Fruit fly (Drosophila melanogaster): ENCODE data around the gene Pex19.

Gene Pex19

dm6 chr2L:12096396-12096813 is 4.8 kb downstream of the Pex19 start, which contains the start of the genes CG6712 and Mt2 (continued):
- TF ChIP-seq CG12155 (GFP tag; optimal IDR thresholded peaks at IDR 0.05) (no peak), zfh2 (GFP tag; optimal IDR thresholded peaks at IDR 0.05) (no peak), h (optimal IDR thresholded peaks at IDR 0.05) (no peak), tup (GFP tag; optimal IDR thresholded peaks at IDR 0.05) (no peak), CG4404 (GFP tag; IDR thresholded peaks at IDR 0.05) (no peak), CTCF (GFP tag; optimal IDR thresholded peaks at IDR 0.05) (no peak), dan (GFP tag; IDR thresholded peaks at IDR 0.05) (no peak), wor (GFP tag; IDR thresholded peaks at IDR 0.05) (no peak), CG10274 (GFP tag; optimal IDR thresholded peaks at IDR 0.05) (no peak), Dek (tag; optimal IDR thresholded peaks at IDR 0.05) (no peak), CG34376 (GFP tag; optimal IDR thresholded peaks at IDR 0.05) (no peak), CG30431 (GFP tag; optimal IDR thresholded peaks at IDR 0.05) (no peak), Bteb2 (GFP tag; optimal IDR thresholded peaks at IDR 0.05) (no peak), CG8765 (GFP tag; IDR thresholded peaks at IDR 0.05) (no peak), crc (GFP tag; optimal IDR thresholded peaks at IDR 0.05) (no peak), Myb (GFP tag; optimal IDR thresholded peaks at IDR 0.05) (peak; percentile 4), zf30C (GFP tag; optimal IDR thresholded peaks at IDR 0.05) (no peak), slp2 (GFP tag; optimal IDR thresholded peaks at IDR 0.05) (no peak), bab2 (GFP tag; optimal IDR thresholded peaks at IDR 0.05) (no peak), br (optimal IDR thresholded peaks at IDR 0.05) (no peak), CG32772 (GFP tag; IDR thresholded peaks at IDR 0.05) (no peak), Jarid2 (GFP tag; optimal IDR thresholded peaks at IDR 0.05) (no peak), B-H1 (GFP tag; IDR thresholded peaks at IDR 0.05) (no peak), cg (GFP tag; optimal IDR thresholded peaks at IDR 0.05) (no peak), croc (GFP tag; conservative IDR thresholded peaks at IDR 0.05) (no peak), ken (GFP tag; IDR thresholded peaks at IDR 0.05) (no peak), gcm2 (GFP tag; optimal IDR thresholded peaks at IDR 0.05) (no peak), nerfin-2 (GFP tag; IDR thresholded peaks at IDR 0.05; ENCODE audit: partially characterized antibody) (no peak), cwo (GFP tag; optimal IDR thresholded peaks at IDR 0.05) (peak; percentile 93), Fer2 (tag; optimal IDR thresholded peaks at IDR 0.05) (no peak), Lim3 (GFP tag; IDR thresholded peaks at IDR 0.05) (no peak), Ssrp (tag; optimal IDR thresholded peaks at IDR 0.05) (no peak), Doc2 (GFP tag; IDR thresholded peaks at IDR 0.05) (no peak), dati (GFP tag; IDR thresholded peaks at IDR 0.05) (no peak), sr (GFP tag; IDR thresholded peaks at IDR 0.05) (no peak), HmgZ (tag; optimal IDR thresholded peaks at IDR 0.05) (no peak), sqz (GFP tag; optimal IDR thresholded peaks at IDR 0.05) (no peak), hth (optimal IDR thresholded peaks at IDR 0.05) (no peak), CG15514 (GFP tag; optimal IDR thresholded peaks at IDR 0.05) (peak; percentile 8), CG2712 (tag; optimal IDR thresholded peaks at IDR 0.05) (no peak), luna (GFP tag; optimal IDR thresholded peaks at IDR 0.05) (no peak), TFAM (GFP tag; optimal IDR thresholded peaks at IDR 0.05) (no peak), ind (GFP tag; optimal IDR thresholded peaks at IDR 0.05) (no peak), bbx (GFP tag; IDR thresholded peaks at IDR 0.05; ENCODE audit: partially characterized antibody) (no peak), lbe (GFP tag; optimal IDR thresholded peaks at IDR 0.05) (no peak), sug (tag; optimal IDR thresholded peaks at IDR 0.05) (peak; percentile 25), Aef1 (GFP tag; IDR thresholded peaks at IDR 0.05) (no peak), CG34224 (GFP tag; IDR thresholded peaks at IDR 0.05; ENCODE audit: partially characterized antibody) (no peak), jumu (GFP tag; optimal IDR thresholded peaks at IDR 0.05) (no peak), pfk (GFP tag; optimal IDR thresholded peaks at IDR 0.05) (no peak), CG34422 (GFP tag; IDR thresholded peaks at IDR 0.05) (peak; percentile 80; the same call in 1 of the 3 replicates), twi (tag; optimal IDR thresholded peaks at IDR 0.05) (no peak), fu2 (GFP tag; optimal IDR thresholded peaks at IDR 0.05) (peak; percentile 37), ATbp (GFP tag; optimal IDR thresholded peaks at IDR 0.05) (no peak)

Measured in whole organism, embryonic.